Worm (Caenorhabditis elegans) whole organism, L1 larva: ENCODE data around the gene fbxb-25.

Experiments
- C04F5.9 ChIP-seq: sonication (generic microtip); optimal IDR thresholded peaks from 2 replicates; lab custom pipeline; 2016; ENCODE audit warnings: missing genetic modification characterization, missing compliant biosample characterization
- C16A3.4 ChIP-seq: fragments of 150-350 bp; optimal IDR thresholded peaks from 2 replicates; lab custom pipeline; 2014; ENCODE audit warnings: missing biosample characterization, missing genetic modification characterization
- Y116A8C.19 ChIP-seq: sonication (generic microtip); optimal IDR thresholded peaks from 2 replicates; lab custom pipeline; 2016; ENCODE audit warnings: missing compliant biosample characterization, missing genetic modification characterization, borderline replicate concordance
- ama-1 ChIP-seq: fragments of 150-350 bp; optimal IDR thresholded peaks from 2 replicates; lab custom pipeline; 2014
- blmp-1 ChIP-seq: fragments of 150-350 bp; optimal IDR thresholded peaks from 2 replicates; lab custom pipeline; 2014; ENCODE audit warnings: missing biosample characterization, missing genetic modification characterization
- ceh-82 ChIP-seq, 3 experiments: fragments of 150-350 bp in 1 of 3; sonication (generic microtip) in 2 of 3; optimal IDR thresholded peaks; 2 replicates each; lab custom pipeline; 2014 to 2017; ENCODE audit warnings: missing biosample characterization in 3 of 3, missing genetic modification characterization in 3 of 3
- ceh-88 ChIP-seq: fragments of 200-800 bp; sonication (Bioruptor generic); IDR thresholded peaks from 2 replicates; pipeline ENCODE4 v1.3.6; 2022; ENCODE audit warnings: missing genetic modification characterization, missing compliant biosample characterization
- ceh-90 ChIP-seq: sonication (generic microtip); optimal IDR thresholded peaks from 2 replicates; lab custom pipeline; 2016; ENCODE audit warnings: missing genetic modification characterization, missing compliant biosample characterization
- dpl-1 ChIP-seq, 3 experiments: fragments of 150-350 bp in 2 of 3; sonication (generic microtip) in 1 of 3; optimal IDR thresholded peaks; 2 replicates each; lab custom pipeline; 2014 to 2017; ENCODE audit warnings: missing biosample characterization in 3 of 3, missing genetic modification characterization in 3 of 3, missing genetic modification reagents in 3 of 3
- efl-1 ChIP-seq, 4 experiments: fragments of 150-350 bp; optimal IDR thresholded peaks in 3 of 4; peaks in 1 of 4; 1 replicate in 1 of 4; 2 replicates in 3 of 4; lab custom pipeline; 2014; ENCODE audit warnings: missing biosample characterization in 2 of 4, missing genetic modification characterization in 2 of 4, missing genetic modification reagents in 2 of 4
- egl-27 ChIP-seq, 2 experiments: fragments of 150-350 bp in 1 of 2; sonication (generic microtip); optimal IDR thresholded peaks; 3 replicates each; lab custom pipeline; 2017 to 2018; ENCODE audit warnings: missing biosample characterization in 2 of 2, missing genetic modification characterization in 2 of 2, missing genetic modification reagents in 2 of 2
- elt-2 ChIP-seq: sonication (generic microtip); optimal IDR thresholded peaks from 2 replicates; lab custom pipeline; 2016; ENCODE audit warnings: missing genetic modification characterization, mild to moderate bottlenecking, inconsistent platforms, missing compliant biosample characterization, missing genetic modification reagents
- fkh-4 ChIP-seq: sonication (generic microtip); optimal IDR thresholded peaks from 2 replicates; lab custom pipeline; 2016; ENCODE audit warnings: missing compliant biosample characterization, missing genetic modification characterization, borderline replicate concordance
- fkh-8 ChIP-seq: sonication (generic microtip); optimal IDR thresholded peaks from 2 replicates; lab custom pipeline; 2016; ENCODE audit warnings: mild to moderate bottlenecking, missing genetic modification characterization, missing compliant biosample characterization
- grh-1 ChIP-seq: fragments of 200-800 bp; sonication (Bioruptor generic); IDR thresholded peaks from 2 replicates; pipeline ENCODE4 v1.3.6; 2022; ENCODE audit warnings: missing genetic modification reagents, missing genetic modification characterization, missing compliant biosample characterization
- hpl-2 ChIP-seq: fragments of 150-350 bp; optimal IDR thresholded peaks from 2 replicates; lab custom pipeline; 2014; ENCODE audit warnings: missing biosample characterization, missing genetic modification reagents, missing genetic modification characterization
- irx-1 ChIP-seq: sonication (generic microtip); optimal IDR thresholded peaks from 2 replicates; lab custom pipeline; 2016; ENCODE audit warnings: missing genetic modification characterization, missing compliant biosample characterization
- jun-1 ChIP-seq: fragments of 150-350 bp; optimal IDR thresholded peaks from 2 replicates; lab custom pipeline; 2014; ENCODE audit warnings: missing biosample characterization, missing genetic modification reagents, missing genetic modification characterization
- lin-14 ChIP-seq: fragments of 200-800 bp; sonication (Bioruptor generic); optimal IDR thresholded peaks from 2 replicates; lab custom pipeline; 2018; ENCODE audit warnings: mild to moderate bottlenecking, missing genetic modification characterization, moderate library complexity, missing compliant biosample characterization
- lin-35 ChIP-seq, 2 experiments: fragments of 150-350 bp; optimal IDR thresholded peaks; 2 replicates each; lab custom pipeline; 2014; ENCODE audit warnings: missing biosample characterization in 2 of 2, missing genetic modification characterization in 2 of 2, missing genetic modification reagents in 2 of 2
- lin-39 ChIP-seq: fragments of 150-350 bp; optimal IDR thresholded peaks from 2 replicates; lab custom pipeline; 2014; ENCODE audit warnings: missing biosample characterization, missing genetic modification reagents, missing genetic modification characterization
- lsy-2 ChIP-seq, 2 experiments: fragments of 150-350 bp; optimal IDR thresholded peaks; 2 replicates each; lab custom pipeline; 2014; ENCODE audit warnings: missing biosample characterization in 2 of 2, missing genetic modification characterization in 2 of 2
- mdl-1 ChIP-seq, 2 experiments: fragments of 150-350 bp; optimal IDR thresholded peaks; 2 replicates each; lab custom pipeline; 2014 to 2017; ENCODE audit warnings: missing biosample characterization in 2 of 2, missing genetic modification characterization in 2 of 2, inconsistent platforms in 1 of 2
- mef-2 ChIP-seq: fragments of 150-350 bp; optimal IDR thresholded peaks from 2 replicates; lab custom pipeline; 2014; ENCODE audit warnings: missing biosample characterization, missing genetic modification characterization
- mep-1 ChIP-seq: fragments of 150-350 bp; optimal IDR thresholded peaks from 2 replicates; lab custom pipeline; 2014; ENCODE audit warnings: missing biosample characterization, missing genetic modification characterization
- nhr-11 ChIP-seq: fragments of 150-350 bp; optimal IDR thresholded peaks from 2 replicates; lab custom pipeline; 2014; ENCODE audit warnings: missing biosample characterization, missing genetic modification characterization
- nhr-12 ChIP-seq: sonication (generic microtip); optimal IDR thresholded peaks from 2 replicates; lab custom pipeline; 2017; ENCODE audit warnings: missing biosample characterization, missing genetic modification characterization
- nhr-19 ChIP-seq: fragments of 200-800 bp; sonication (Bioruptor generic); conservative IDR thresholded peaks from 2 replicates; pipeline ENCODE4 v1.3.6; 2022; ENCODE audit warnings: missing genetic modification characterization, missing compliant biosample characterization
- nhr-20 ChIP-seq: sonication (generic microtip); optimal IDR thresholded peaks from 2 replicates; lab custom pipeline; 2016; ENCODE audit warnings: mild to moderate bottlenecking, missing genetic modification characterization, missing compliant biosample characterization
- nhr-71 ChIP-seq: sonication (generic microtip); optimal IDR thresholded peaks from 2 replicates; lab custom pipeline; 2016; ENCODE audit warnings: mild to moderate bottlenecking, missing genetic modification characterization, moderate library complexity, missing compliant biosample characterization
- nhr-77 ChIP-seq: fragments of 150-350 bp; optimal IDR thresholded peaks from 2 replicates; lab custom pipeline; 2014; ENCODE audit warnings: missing biosample characterization, missing genetic modification characterization
- nhr-85 ChIP-seq: sonication (generic microtip); peaks from one replicate; lab custom pipeline; 2016; ENCODE audit warnings: missing genetic modification characterization, inconsistent platforms, missing compliant biosample characterization
- nhr-90 ChIP-seq: sonication (generic microtip); optimal IDR thresholded peaks from 2 replicates; lab custom pipeline; 2016; ENCODE audit warnings: mild to moderate bottlenecking, missing genetic modification characterization, missing compliant biosample characterization; ENCODE audit not compliant: poor library complexity
- pax-3 ChIP-seq: fragments of 200-800 bp; sonication (Bioruptor generic); optimal IDR thresholded peaks from 2 replicates; lab custom pipeline; 2018; ENCODE audit warnings: mild to moderate bottlenecking, missing genetic modification characterization, moderate library complexity, missing compliant biosample characterization
- rnt-1 ChIP-seq: sonication (generic microtip); optimal IDR thresholded peaks from 2 replicates; lab custom pipeline; 2016; ENCODE audit warnings: mild to moderate bottlenecking, missing genetic modification characterization, moderate library complexity, missing compliant biosample characterization
- sox-4 ChIP-seq: sonication (generic microtip); optimal IDR thresholded peaks from 2 replicates; lab custom pipeline; 2016; ENCODE audit warnings: missing genetic modification characterization, missing compliant biosample characterization
- sup-37 ChIP-seq: fragments of 200-800 bp; sonication (Bioruptor generic); optimal IDR thresholded peaks from 2 replicates; lab custom pipeline; 2018; ENCODE audit warnings: mild to moderate bottlenecking, missing genetic modification characterization, missing compliant biosample characterization
- unc-30 ChIP-seq: sonication (generic microtip); optimal IDR thresholded peaks from 2 replicates; lab custom pipeline; 2017; ENCODE audit warnings: missing biosample characterization, missing genetic modification characterization
- unc-62 ChIP-seq: fragments of 150-350 bp; optimal IDR thresholded peaks from 2 replicates; lab custom pipeline; 2014; ENCODE audit warnings: missing biosample characterization, missing genetic modification reagents, missing genetic modification characterization
- unc-86 ChIP-seq: sonication (generic microtip); optimal IDR thresholded peaks from 2 replicates; lab custom pipeline; 2016; ENCODE audit warnings: missing genetic modification characterization, missing compliant biosample characterization

fbxb-25 gene

DNA sequence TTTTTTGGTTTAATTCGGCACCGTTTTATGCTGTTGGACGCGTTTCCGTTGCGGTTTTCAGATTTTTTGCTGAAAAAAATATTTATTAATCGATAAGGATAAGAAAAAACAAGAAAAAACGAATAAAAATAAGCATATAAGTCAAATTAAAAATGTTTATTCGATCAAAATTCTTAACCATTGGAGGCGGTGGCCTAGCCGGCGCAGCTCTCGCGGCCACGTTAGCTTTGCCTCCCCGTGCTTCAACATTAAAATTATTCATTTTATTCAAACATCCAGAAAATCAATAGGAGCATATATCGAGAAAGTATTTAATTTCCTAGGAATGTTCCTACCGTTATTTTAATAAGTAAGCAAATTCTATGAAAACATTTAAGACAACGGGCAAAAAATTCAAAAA, 21.0 kb upstream of the fbxb-25 start, which contains the start of gene ZC204.14:
TSS of gene ZC204.14 (minus strand) at position 69 of the 400 bp plus-strand sequence.
- no peak for TF ChIP-seq efl-1 (optimal IDR thresholded peaks at IDR 0.05; lab: Kevin White, UChicago)
- TF ChIP-seq efl-1 (GFP tag; optimal IDR thresholded peaks at IDR 0.05 in 1 of 2; lab: Kevin White, UChicago): no peak
- TF ChIP-seq lin-14 (GFP tag; lab: Kevin White, UChicago): no peak
- TF ChIP-seq unc-30 (tag; lab: Kevin White, UChicago): no peak
- TF ChIP-seq unc-62 (GFP tag; lab: Kevin White, UChicago): no peak
- no peak for TF ChIP-seq sox-4 (tag; lab: Kevin White, UChicago)
- no peak for TF ChIP-seq C16A3.4 (tag; lab: Kevin White, UChicago)
- no peak for TF ChIP-seq irx-1 (tag; lab: Kevin White, UChicago)
- peak in 1 of 2 experiments; percentile 46 for TF ChIP-seq lsy-2 (tag; optimal IDR thresholded peaks at IDR 0.05; lab: Kevin White, UChicago)
- TF ChIP-seq, all 84 proteins: peak for 1

DNA sequence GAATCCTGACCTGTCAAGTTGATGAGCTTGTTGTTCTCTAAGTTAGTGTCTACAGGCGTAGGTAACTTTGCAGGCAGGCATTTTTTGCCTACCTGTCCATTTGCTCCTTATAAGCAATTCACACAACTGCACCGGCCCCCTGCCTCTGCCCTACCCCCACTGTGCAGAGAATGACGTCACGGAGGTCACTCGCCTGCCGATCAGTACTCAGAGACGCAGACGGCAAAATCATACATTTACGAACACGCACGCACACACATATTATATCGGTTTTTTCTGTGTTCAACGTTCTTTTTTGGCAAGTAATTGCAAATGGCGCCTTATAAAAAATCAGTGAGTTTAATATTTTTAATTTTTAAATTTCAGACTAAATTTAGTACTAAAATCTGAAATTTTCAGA, 20.3 kb upstream of the fbxb-25 start, which contains the start of gene duxl-1:
TSS of gene duxl-1 (plus strand) at position 184 of the 400 bp plus-strand sequence.
- peak in 1 of 2 experiments; percentile 44 for TF ChIP-seq lin-35 (GFP tag; optimal IDR thresholded peaks at IDR 0.05; lab: Kevin White, UChicago)
- peak; percentile 63 for TF ChIP-seq lin-14 (GFP tag; lab: Kevin White, UChicago)
- TF ChIP-seq C04F5.9 (tag; lab: Kevin White, UChicago): no peak
- no peak for TF ChIP-seq nhr-12 (tag; lab: Kevin White, UChicago)
- peak in 1 of 2 experiments; percentile 37 for TF ChIP-seq efl-1 (optimal IDR thresholded peaks at IDR 0.05; lab: Kevin White, UChicago)
- peak in 1 of 2 experiments; percentile 2 for TF ChIP-seq efl-1 (GFP tag; optimal IDR thresholded peaks at IDR 0.05 in 1 of 2; lab: Kevin White, UChicago)
- TF ChIP-seq nhr-85 (tag; lab: Kevin White, UChicago): peak; percentile 7
- no peak for TF ChIP-seq Y116A8C.19 (tag; lab: Kevin White, UChicago)
- peak in 1 of 3 experiments; percentile 9 for TF ChIP-seq ceh-82 (tag; optimal IDR thresholded peaks at IDR 0.05; lab: Kevin White, UChicago)
- peak; percentile 18 for TF ChIP-seq mep-1
- no peak for TF ChIP-seq nhr-77 (tag; lab: Kevin White, UChicago)
- no peak for TF ChIP-seq nhr-11 (tag; lab: Kevin White, UChicago)
- TF ChIP-seq egl-27 (tag; optimal IDR thresholded peaks at IDR 0.05; lab: Kevin White, UChicago): no peak
- no peak for TF ChIP-seq grh-1 (GFP tag; lab: Robert Waterston, UW)
- TF ChIP-seq nhr-90 (tag; lab: Kevin White, UChicago): peak; percentile 21
- no peak for TF ChIP-seq lin-39 (tag; lab: Kevin White, UChicago)
- peak; percentile 13 for TF ChIP-seq nhr-20 (tag; lab: Kevin White, UChicago)
- TF ChIP-seq unc-62 (GFP tag; lab: Kevin White, UChicago): no peak
- TF ChIP-seq sup-37 (GFP tag; lab: Kevin White, UChicago): no peak
- TF ChIP-seq ceh-90 (tag; lab: Kevin White, UChicago): no peak
- no peak for TF ChIP-seq jun-1 (tag; lab: Kevin White, UChicago)
- no peak for TF ChIP-seq nhr-71 (tag; lab: Kevin White, UChicago)
- no peak for TF ChIP-seq blmp-1 (tag; lab: Kevin White, UChicago)
- peak in 2 of 3 experiments; percentile 7 to 15 for TF ChIP-seq dpl-1 (GFP tag; optimal IDR thresholded peaks at IDR 0.05; lab: Kevin White, UChicago)
- TF ChIP-seq rnt-1: peak; percentile 24
- TF ChIP-seq unc-86 (tag; lab: Kevin White, UChicago): no peak
- TF ChIP-seq fkh-4 (tag; lab: Kevin White, UChicago): no peak
- peak in 1 of 2 experiments; percentile 12 for TF ChIP-seq mdl-1 (tag; optimal IDR thresholded peaks at IDR 0.05; lab: Kevin White, UChicago)
- no peak for TF ChIP-seq ceh-88 (GFP tag; lab: Robert Waterston, UW)
- TF ChIP-seq hpl-2 (GFP tag; lab: Kevin White, UChicago): no peak
- no peak for TF ChIP-seq nhr-19 (GFP tag; lab: Robert Waterston, UW)
- TF ChIP-seq lsy-2 (tag; optimal IDR thresholded peaks at IDR 0.05; lab: Kevin White, UChicago): peak in 1 of 2 experiments; percentile 38
- TF ChIP-seq elt-2 (tag; lab: Kevin White, UChicago): peak; percentile 3
- no peak for TF ChIP-seq mef-2 (tag; lab: Kevin White, UChicago)
- TF ChIP-seq ama-1: no peak
- TF ChIP-seq pax-3 (tag; lab: Kevin White, UChicago): no peak
- no peak for TF ChIP-seq fkh-8
